Worm (Caenorhabditis elegans) whole organism, L4/young adult: Measurements from ENCODE around the gene F14F8.9.

Experiments used
- W03F9.2 ChIP-seq: fragments of 150-350 bp; optimal IDR thresholded peaks from 2 replicates; lab custom pipeline; 2014; ENCODE audit warnings: missing biosample characterization, missing genetic modification characterization
- dao-5 ChIP-seq: sonication (generic microtip); optimal IDR thresholded peaks from 2 replicates; lab custom pipeline; 2016; ENCODE audit warnings: missing genotype, missing genetic modification characterization, moderate library complexity, missing compliant biosample characterization
- him-1 ChIP-seq: sonication (generic microtip); optimal IDR thresholded peaks from 2 replicates; lab custom pipeline; 2016; ENCODE audit warnings: missing genotype, missing genetic modification reagents, missing genetic modification characterization, missing compliant biosample characterization

- TF ChIP-seq W03F9.2 (tag; lab: Kevin White, UChicago) (no peak), dao-5 (tag; lab: Kevin White, UChicago) (no peak), him-1 (tag; lab: Kevin White, UChicago) (no peak)
These were observed 38.2 kb upstream of the F14F8.9 start, which contains the start of gene clec-9 for ce11 chrV:16706549-16706948.
